Worm (Caenorhabditis elegans) whole organism, L1 larva: ENCODE results near the gene F44E2.10.

Source experiments
- C16A3.4 ChIP-seq: fragments of 150-350 bp; optimal IDR thresholded peaks from 2 replicates; lab custom pipeline; 2014; ENCODE audit warnings: missing biosample characterization, missing genetic modification characterization
- Y116A8C.19 ChIP-seq: sonication (generic microtip); optimal IDR thresholded peaks from 2 replicates; lab custom pipeline; 2016; ENCODE audit warnings: missing compliant biosample characterization, missing genetic modification characterization, borderline replicate concordance
- aha-1 ChIP-seq: fragments of 150-350 bp; optimal IDR thresholded peaks from 2 replicates; lab custom pipeline; 2014; ENCODE audit warnings: missing biosample characterization, missing genetic modification characterization
- alr-1 ChIP-seq: fragments of 200-800 bp; sonication (Bioruptor generic); optimal IDR thresholded peaks from 2 replicates; lab custom pipeline; 2018; ENCODE audit warnings: borderline replicate concordance, mild to moderate bottlenecking, missing genetic modification characterization, missing compliant biosample characterization
- aly-2 ChIP-seq: fragments of 150-350 bp; optimal IDR thresholded peaks from 2 replicates; lab custom pipeline; 2014; ENCODE audit warnings: missing biosample characterization, missing genetic modification characterization
- ama-1 ChIP-seq: fragments of 150-350 bp; optimal IDR thresholded peaks from 2 replicates; lab custom pipeline; 2014
- blmp-1 ChIP-seq: fragments of 150-350 bp; optimal IDR thresholded peaks from 2 replicates; lab custom pipeline; 2014; ENCODE audit warnings: missing biosample characterization, missing genetic modification characterization
- ceh-63 ChIP-seq: fragments of 200-800 bp; sonication (Bioruptor generic); optimal IDR thresholded peaks from 2 replicates; lab custom pipeline; 2018; ENCODE audit warnings: mild to moderate bottlenecking, missing genetic modification characterization, missing compliant biosample characterization
- ceh-8 ChIP-seq: fragments of 200-800 bp; sonication (Bioruptor generic); optimal IDR thresholded peaks from 2 replicates; lab custom pipeline; 2018; ENCODE audit warnings: mild to moderate bottlenecking, missing genetic modification characterization, moderate library complexity, missing compliant biosample characterization
- ceh-82 ChIP-seq, 3 experiments: fragments of 150-350 bp in 1 of 3; sonication (generic microtip) in 2 of 3; optimal IDR thresholded peaks; 2 replicates each; lab custom pipeline; 2014 to 2017; ENCODE audit warnings: missing biosample characterization in 3 of 3, missing genetic modification characterization in 3 of 3
- ceh-88 ChIP-seq: fragments of 200-800 bp; sonication (Bioruptor generic); IDR thresholded peaks from 2 replicates; pipeline ENCODE4 v1.3.6; 2022; ENCODE audit warnings: missing genetic modification characterization, missing compliant biosample characterization
- dpl-1 ChIP-seq, 3 experiments: fragments of 150-350 bp in 2 of 3; sonication (generic microtip) in 1 of 3; optimal IDR thresholded peaks; 2 replicates each; lab custom pipeline; 2014 to 2017; ENCODE audit warnings: missing biosample characterization in 3 of 3, missing genetic modification characterization in 3 of 3, missing genetic modification reagents in 3 of 3
- efl-1 ChIP-seq, 4 experiments: fragments of 150-350 bp; optimal IDR thresholded peaks in 3 of 4; peaks in 1 of 4; 1 replicate in 1 of 4; 2 replicates in 3 of 4; lab custom pipeline; 2014; ENCODE audit warnings: missing biosample characterization in 2 of 4, missing genetic modification characterization in 2 of 4, missing genetic modification reagents in 2 of 4
- efl-3 ChIP-seq: fragments of 200-800 bp; sonication (Bioruptor generic); optimal IDR thresholded peaks from 2 replicates; lab custom pipeline; 2018; ENCODE audit warnings: mild to moderate bottlenecking, missing genetic modification characterization, missing compliant biosample characterization
- egl-13 ChIP-seq: sonication (generic microtip); optimal IDR thresholded peaks from 2 replicates; lab custom pipeline; 2016; ENCODE audit warnings: missing genotype, missing genetic modification reagents, missing genetic modification characterization, missing compliant biosample characterization
- elt-2 ChIP-seq: sonication (generic microtip); optimal IDR thresholded peaks from 2 replicates; lab custom pipeline; 2016; ENCODE audit warnings: missing genetic modification characterization, mild to moderate bottlenecking, inconsistent platforms, missing compliant biosample characterization, missing genetic modification reagents
- ets-5 ChIP-seq: fragments of 200-800 bp; sonication (Bioruptor generic); IDR thresholded peaks from 2 replicates; pipeline ENCODE4 v1.3.6; 2022; ENCODE audit warnings: missing genetic modification characterization, missing compliant biosample characterization
- fkh-8 ChIP-seq: sonication (generic microtip); optimal IDR thresholded peaks from 2 replicates; lab custom pipeline; 2016; ENCODE audit warnings: mild to moderate bottlenecking, missing genetic modification characterization, missing compliant biosample characterization
- irx-1 ChIP-seq: sonication (generic microtip); optimal IDR thresholded peaks from 2 replicates; lab custom pipeline; 2016; ENCODE audit warnings: missing genetic modification characterization, missing compliant biosample characterization
- jun-1 ChIP-seq: fragments of 150-350 bp; optimal IDR thresholded peaks from 2 replicates; lab custom pipeline; 2014; ENCODE audit warnings: missing biosample characterization, missing genetic modification reagents, missing genetic modification characterization
- lin-13 ChIP-seq: fragments of 150-350 bp; optimal IDR thresholded peaks from 2 replicates; lab custom pipeline; 2014; ENCODE audit warnings: missing biosample characterization, missing genetic modification reagents, missing genetic modification characterization
- lin-14 ChIP-seq: fragments of 200-800 bp; sonication (Bioruptor generic); optimal IDR thresholded peaks from 2 replicates; lab custom pipeline; 2018; ENCODE audit warnings: mild to moderate bottlenecking, missing genetic modification characterization, moderate library complexity, missing compliant biosample characterization
- lin-39 ChIP-seq: fragments of 150-350 bp; optimal IDR thresholded peaks from 2 replicates; lab custom pipeline; 2014; ENCODE audit warnings: missing biosample characterization, missing genetic modification reagents, missing genetic modification characterization
- lir-3 ChIP-seq: sonication (generic microtip); optimal IDR thresholded peaks from 2 replicates; lab custom pipeline; 2016; ENCODE audit warnings: mild to moderate bottlenecking, missing genetic modification characterization, moderate library complexity, missing compliant biosample characterization; ENCODE audit not compliant: poor library complexity
- lsy-2 ChIP-seq, 2 experiments: fragments of 150-350 bp; optimal IDR thresholded peaks; 2 replicates each; lab custom pipeline; 2014; ENCODE audit warnings: missing biosample characterization in 2 of 2, missing genetic modification characterization in 2 of 2
- mdl-1 ChIP-seq, 2 experiments: fragments of 150-350 bp; optimal IDR thresholded peaks; 2 replicates each; lab custom pipeline; 2014 to 2017; ENCODE audit warnings: missing biosample characterization in 2 of 2, missing genetic modification characterization in 2 of 2, inconsistent platforms in 1 of 2
- mef-2 ChIP-seq: fragments of 150-350 bp; optimal IDR thresholded peaks from 2 replicates; lab custom pipeline; 2014; ENCODE audit warnings: missing biosample characterization, missing genetic modification characterization
- mep-1 ChIP-seq: fragments of 150-350 bp; optimal IDR thresholded peaks from 2 replicates; lab custom pipeline; 2014; ENCODE audit warnings: missing biosample characterization, missing genetic modification characterization
- nhr-12 ChIP-seq: sonication (generic microtip); optimal IDR thresholded peaks from 2 replicates; lab custom pipeline; 2017; ENCODE audit warnings: missing biosample characterization, missing genetic modification characterization
- nhr-20 ChIP-seq: sonication (generic microtip); optimal IDR thresholded peaks from 2 replicates; lab custom pipeline; 2016; ENCODE audit warnings: mild to moderate bottlenecking, missing genetic modification characterization, missing compliant biosample characterization
- nhr-237 ChIP-seq: fragments of 150-350 bp; optimal IDR thresholded peaks from 2 replicates; lab custom pipeline; 2014; ENCODE audit warnings: missing biosample characterization, missing genetic modification characterization
- nhr-28 ChIP-seq: fragments of 150-350 bp; optimal IDR thresholded peaks from 2 replicates; lab custom pipeline; 2014; ENCODE audit warnings: missing biosample characterization, missing genetic modification characterization
- nhr-47 ChIP-seq: sonication (generic microtip); optimal IDR thresholded peaks from 2 replicates; lab custom pipeline; 2016; ENCODE audit warnings: mild to moderate bottlenecking, missing genetic modification characterization, moderate library complexity, missing compliant biosample characterization
- nhr-77 ChIP-seq: fragments of 150-350 bp; optimal IDR thresholded peaks from 2 replicates; lab custom pipeline; 2014; ENCODE audit warnings: missing biosample characterization, missing genetic modification characterization
- nhr-90 ChIP-seq: sonication (generic microtip); optimal IDR thresholded peaks from 2 replicates; lab custom pipeline; 2016; ENCODE audit warnings: mild to moderate bottlenecking, missing genetic modification characterization, missing compliant biosample characterization; ENCODE audit not compliant: poor library complexity
- pag-3 ChIP-seq: sonication (generic microtip); optimal IDR thresholded peaks from 2 replicates; lab custom pipeline; 2017; ENCODE audit warnings: missing genetic modification characterization, mild to moderate bottlenecking, missing compliant biosample characterization, antibody characterized with exemption, borderline replicate concordance; ENCODE audit not compliant: insufficient read depth
- pax-3 ChIP-seq: fragments of 200-800 bp; sonication (Bioruptor generic); optimal IDR thresholded peaks from 2 replicates; lab custom pipeline; 2018; ENCODE audit warnings: mild to moderate bottlenecking, missing genetic modification characterization, moderate library complexity, missing compliant biosample characterization
- rnt-1 ChIP-seq: sonication (generic microtip); optimal IDR thresholded peaks from 2 replicates; lab custom pipeline; 2016; ENCODE audit warnings: mild to moderate bottlenecking, missing genetic modification characterization, moderate library complexity, missing compliant biosample characterization
- skn-1 ChIP-seq: fragments of 150-350 bp; optimal IDR thresholded peaks from 2 replicates; lab custom pipeline; 2014; ENCODE audit warnings: missing biosample characterization, missing genetic modification characterization
- snpc-4 ChIP-seq: fragments of 150-350 bp; optimal IDR thresholded peaks from 2 replicates; lab custom pipeline; 2014; ENCODE audit warnings: missing biosample characterization, missing genetic modification characterization
- sox-4 ChIP-seq: sonication (generic microtip); optimal IDR thresholded peaks from 2 replicates; lab custom pipeline; 2016; ENCODE audit warnings: missing genetic modification characterization, missing compliant biosample characterization
- swsn-7 ChIP-seq: sonication (generic microtip); optimal IDR thresholded peaks from 2 replicates; lab custom pipeline; 2016; ENCODE audit warnings: missing genetic modification characterization, missing compliant biosample characterization
- unc-130 ChIP-seq: fragments of 150-350 bp; optimal IDR thresholded peaks from 2 replicates; lab custom pipeline; 2017; ENCODE audit warnings: missing biosample characterization, missing genetic modification characterization, inconsistent platforms
- unc-30 ChIP-seq: sonication (generic microtip); optimal IDR thresholded peaks from 2 replicates; lab custom pipeline; 2017; ENCODE audit warnings: missing biosample characterization, missing genetic modification characterization
- unc-62 ChIP-seq: fragments of 150-350 bp; optimal IDR thresholded peaks from 2 replicates; lab custom pipeline; 2014; ENCODE audit warnings: missing biosample characterization, missing genetic modification reagents, missing genetic modification characterization
- unc-86 ChIP-seq: sonication (generic microtip); optimal IDR thresholded peaks from 2 replicates; lab custom pipeline; 2016; ENCODE audit warnings: missing genetic modification characterization, missing compliant biosample characterization
- unc-98 ChIP-seq: fragments of 200-800 bp; sonication (Bioruptor generic); IDR thresholded peaks from 2 replicates; pipeline ENCODE4 v1.3.6; 2022; ENCODE audit warnings: missing genetic modification characterization, missing compliant biosample characterization
- vab-15 ChIP-seq: sonication (generic microtip); optimal IDR thresholded peaks from 2 replicates; lab custom pipeline; 2017; ENCODE audit warnings: missing genotype, mild to moderate bottlenecking, missing genetic modification characterization, missing compliant biosample characterization
- xbp-1 ChIP-seq: sonication (generic microtip); optimal IDR thresholded peaks from 2 replicates; lab custom pipeline; 2016; ENCODE audit warnings: missing genetic modification characterization, missing compliant biosample characterization
- zag-1 ChIP-seq: fragments of 150-350 bp; optimal IDR thresholded peaks from 2 replicates; lab custom pipeline; 2014; ENCODE audit warnings: missing biosample characterization, missing genetic modification characterization
- ztf-11 ChIP-seq, 2 experiments: sonication (generic microtip); optimal IDR thresholded peaks; 2 replicates each; lab custom pipeline; 2016 to 2017; ENCODE audit warnings: missing genetic modification characterization in 2 of 2, missing biosample characterization in 1 of 2, missing compliant biosample characterization in 1 of 2
- ztf-4 ChIP-seq: fragments of 150-350 bp; optimal IDR thresholded peaks from 2 replicates; lab custom pipeline; 2014; ENCODE audit warnings: missing biosample characterization, missing genetic modification characterization

The F44E2.10 gene

DNA sequence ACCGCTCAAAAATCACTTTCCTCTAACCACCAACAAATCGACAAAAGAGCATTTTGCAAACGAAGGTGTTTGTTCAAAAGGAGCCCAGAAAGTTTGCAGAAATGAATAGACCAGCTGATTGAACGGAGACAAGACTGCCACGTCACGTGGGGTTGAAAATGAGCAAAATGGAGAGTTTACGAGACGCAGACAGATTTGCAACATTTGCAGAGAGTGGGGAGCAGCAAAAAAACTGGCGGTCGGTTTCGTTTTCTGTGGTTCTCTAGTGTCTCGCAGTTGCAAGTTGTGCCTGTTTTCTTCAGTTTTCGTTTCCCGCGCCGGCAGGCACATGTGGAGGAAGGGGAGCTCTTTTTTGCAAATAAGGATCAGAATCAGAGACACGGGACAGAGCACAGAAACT lies 45.5 kb downstream of the F44E2.10 start (continued):
- no peak for TF ChIP-seq aly-2 (tag; lab: Kevin White, UChicago)
- TF ChIP-seq ceh-88 (GFP tag; lab: Robert Waterston, UW): 0 out of 2 replicates have a peak, but pooled peaks have one; percentile 24
- TF ChIP-seq nhr-77: peak; percentile 32
- TF ChIP-seq snpc-4 (tag; lab: Kevin White, UChicago): peak; percentile 0
- TF ChIP-seq unc-30 (tag; lab: Kevin White, UChicago): no peak
- no peak for TF ChIP-seq lin-39 (tag; lab: Kevin White, UChicago)
- TF ChIP-seq unc-62 (GFP tag; lab: Kevin White, UChicago): no peak
- TF ChIP-seq swsn-7 (tag; lab: Kevin White, UChicago): peak; percentile 41
- TF ChIP-seq ceh-82 (tag; optimal IDR thresholded peaks at IDR 0.05; lab: Kevin White, UChicago): peak in 2 of 3 experiments; percentile 16 to 54
- TF ChIP-seq nhr-12: no peak
- TF ChIP-seq nhr-90 (tag; lab: Kevin White, UChicago): no peak
- TF ChIP-seq zag-1 (tag; lab: Kevin White, UChicago): no peak
- TF ChIP-seq sox-4 (tag; lab: Kevin White, UChicago): peak; percentile 33
- no peak for TF ChIP-seq blmp-1 (tag; lab: Kevin White, UChicago)
- peak; percentile 23 to 39 (median 32) for TF ChIP-seq dpl-1 (GFP tag; optimal IDR thresholded peaks at IDR 0.05; lab: Kevin White, UChicago)
- TF ChIP-seq efl-1 (optimal IDR thresholded peaks at IDR 0.05; lab: Kevin White, UChicago): peak; percentile 49 to 58
- TF ChIP-seq efl-1 (GFP tag; optimal IDR thresholded peaks at IDR 0.05 in 1 of 2; lab: Kevin White, UChicago): peak; percentile 43 to 95
- no peak for TF ChIP-seq unc-86 (tag; lab: Kevin White, UChicago)
- TF ChIP-seq Y116A8C.19 (tag; lab: Kevin White, UChicago): no peak
- TF ChIP-seq rnt-1: peak; percentile 73
- 0 out of 2 replicates have a peak, but pooled peaks have one; percentile 36 for TF ChIP-seq unc-98 (GFP tag; lab: Robert Waterston, UW)
- TF ChIP-seq jun-1 (tag; lab: Kevin White, UChicago): peak; percentile 63
- TF ChIP-seq lin-13 (GFP tag; lab: Kevin White, UChicago): peak; percentile 42
- peak; percentile 27 for TF ChIP-seq xbp-1
- peak; percentile 44 for TF ChIP-seq skn-1 (tag; lab: Kevin White, UChicago)
- TF ChIP-seq ztf-4 (tag; lab: Kevin White, UChicago): no peak
- no peak for TF ChIP-seq nhr-237 (tag; lab: Kevin White, UChicago)
- TF ChIP-seq ceh-8 (GFP tag; lab: Kevin White, UChicago): no peak
- TF ChIP-seq elt-2 (tag; lab: Kevin White, UChicago): peak; percentile 36
- TF ChIP-seq alr-1 (tag; lab: Kevin White, UChicago): no peak
- TF ChIP-seq mep-1 (tag; lab: Kevin White, UChicago): peak; percentile 59
- TF ChIP-seq irx-1: peak; percentile 54
- peak; percentile 81 for TF ChIP-seq fkh-8 (tag; lab: Kevin White, UChicago)
- no peak for TF ChIP-seq ceh-63 (GFP tag; lab: Kevin White, UChicago)
- TF ChIP-seq efl-3 (GFP tag; lab: Kevin White, UChicago): no peak
- TF ChIP-seq mdl-1 (tag; optimal IDR thresholded peaks at IDR 0.05; lab: Kevin White, UChicago): peak in 1 of 2 experiments; percentile 96
- no peak for TF ChIP-seq ets-5 (GFP tag; lab: Robert Waterston, UW)
- TF ChIP-seq lir-3 (tag; lab: Kevin White, UChicago): no peak
- TF ChIP-seq ztf-11 (tag; optimal IDR thresholded peaks at IDR 0.05; lab: Kevin White, UChicago): no peak
- TF ChIP-seq lsy-2 (tag; optimal IDR thresholded peaks at IDR 0.05; lab: Kevin White, UChicago): peak; percentile 42 to 81
- no peak for TF ChIP-seq vab-15 (tag; lab: Kevin White, UChicago)
- TF ChIP-seq C16A3.4 (tag; lab: Kevin White, UChicago): peak; percentile 29
- peak; percentile 69 for TF ChIP-seq nhr-20
- peak; percentile 91 for TF ChIP-seq lin-14
- no peak for TF ChIP-seq pag-3 (tag; lab: Kevin White, UChicago)
- no peak for TF ChIP-seq ama-1 (lab: Kevin White, UChicago)
- TF ChIP-seq mef-2 (tag; lab: Kevin White, UChicago): no peak
- peak; percentile 39 for TF ChIP-seq egl-13 (tag; lab: Kevin White, UChicago)
- no peak for TF ChIP-seq nhr-28 (tag; lab: Kevin White, UChicago)
- peak; percentile 67 for TF ChIP-seq pax-3 (tag; lab: Kevin White, UChicago)
- peak; percentile 45 for TF ChIP-seq unc-130 (tag; lab: Kevin White, UChicago)
- TF ChIP-seq aha-1: no peak
- TF ChIP-seq nhr-47: peak; percentile 66
